Fruit fly (Drosophila melanogaster): ENCODE measurements around the gene CG12020.

DNA sequence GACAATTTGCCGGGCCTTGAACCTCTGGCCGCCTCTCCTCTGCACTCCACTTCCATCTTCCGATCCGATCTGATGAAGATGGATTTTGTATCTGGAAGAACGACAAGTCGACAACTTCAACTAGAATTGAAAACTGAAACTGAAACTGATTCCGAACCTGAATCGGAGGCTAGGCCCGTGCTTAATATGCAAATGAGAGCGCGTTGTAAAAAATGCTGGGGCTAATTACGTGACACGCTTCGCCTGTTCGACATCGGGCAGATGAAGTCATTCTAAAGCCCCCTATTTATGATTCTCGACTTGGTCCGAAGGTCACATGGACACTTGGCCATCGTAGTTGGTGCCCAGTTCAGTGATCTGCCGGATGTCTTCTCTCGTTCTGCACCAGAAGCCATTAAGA, 19.5 kb downstream of the CG12020 start:
- TF ChIP-seq Jra (GFP tag; optimal IDR thresholded peaks at IDR 0.05) = no peak
- TF ChIP-seq Myc (optimal IDR thresholded peaks at IDR 0.05) = no peak
- no peak for TF ChIP-seq Abd-B (GFP tag; optimal IDR thresholded peaks at IDR 0.05)
- no peak for TF ChIP-seq Hnf4 (GFP tag; optimal IDR thresholded peaks at IDR 0.05)
- TF ChIP-seq pan (optimal IDR thresholded peaks at IDR 0.05) = no peak
- TF ChIP-seq lola (GFP tag; optimal IDR thresholded peaks at IDR 0.05) = no peak
- no peak for TF ChIP-seq ey (GFP tag; optimal IDR thresholded peaks at IDR 0.05)
- no peak for TF ChIP-seq psq (GFP tag; optimal IDR thresholded peaks at IDR 0.05)

All from whole organism, wandering third instar larva.